Worm (Caenorhabditis elegans) whole organism, L4 larva: ENCODE measurements around the gene nhr-221.

Experiments
- ama-1 ChIP-seq: fragments of 150-350 bp; optimal IDR thresholded peaks from 2 replicates; lab custom pipeline; 2014; ENCODE audit warnings: inconsistent platforms, mixed read lengths
- lin-39 ChIP-seq: fragments of 150-350 bp; optimal IDR thresholded peaks from 2 replicates; lab custom pipeline; 2014; ENCODE audit warnings: missing biosample characterization, missing genetic modification reagents, missing genetic modification characterization
- nhr-102 ChIP-seq: sonication (generic microtip); optimal IDR thresholded peaks from 2 replicates; lab custom pipeline; 2016; ENCODE audit warnings: mild to moderate bottlenecking, missing genetic modification characterization, moderate library complexity, missing compliant biosample characterization
- rbr-2 ChIP-seq: sonication (generic microtip); optimal IDR thresholded peaks from 2 replicates; lab custom pipeline; 2016; ENCODE audit warnings: missing genotype, missing genetic modification characterization, missing compliant biosample characterization

DNA sequence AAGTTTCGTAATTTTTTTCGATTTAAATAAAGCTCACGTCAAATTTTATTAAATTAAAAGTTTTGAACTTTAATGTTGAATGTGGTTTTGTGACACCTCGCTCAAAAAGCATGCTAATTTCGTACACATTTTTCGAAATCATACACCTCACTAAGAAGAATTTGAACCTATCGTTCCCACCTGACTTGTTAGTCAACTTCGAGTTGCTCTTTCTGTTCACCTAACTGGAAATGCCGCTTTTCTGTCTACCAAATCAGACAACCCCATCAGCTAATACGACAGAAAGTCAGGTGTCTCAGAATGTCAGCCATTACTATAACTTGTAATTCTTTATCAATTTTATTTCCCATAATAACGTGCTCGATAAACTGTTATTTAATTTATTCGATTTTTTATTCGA lies 4.8 kb downstream of the nhr-221 start, which contains the start of gene srbc-66:
- no peak for TF ChIP-seq nhr-102 (tag; lab: Kevin White, UChicago)
- no peak for TF ChIP-seq rbr-2 (tag; lab: Kevin White, UChicago)
- no peak for TF ChIP-seq lin-39 (tag; lab: Kevin White, UChicago)
- no peak for TF ChIP-seq ama-1
